Fruit fly (Drosophila melanogaster): ENCODE results near the gene CycG.
A peak's percentile ranks its signal among the peaks of the same experiment; 100 is the strongest.

CycG gene

DNA sequence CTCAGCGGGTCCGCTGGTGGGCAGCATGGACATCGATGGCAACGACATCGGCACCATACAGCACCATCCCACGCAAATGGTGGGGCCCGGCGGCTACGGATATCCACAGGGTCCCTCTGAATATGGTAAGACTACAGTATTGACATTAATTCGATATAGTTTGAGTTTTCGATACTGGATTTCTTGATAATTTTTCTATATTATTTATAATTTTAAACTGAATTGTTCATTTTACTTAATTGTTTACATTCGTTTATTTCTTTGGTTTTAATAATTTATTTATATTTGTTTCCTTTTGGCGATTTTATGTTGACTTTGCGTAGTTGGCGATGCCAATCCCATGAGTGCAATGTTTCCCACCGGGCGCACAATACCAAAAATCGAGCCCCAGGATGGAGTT lies at the start of gene CycG:
Gene CycG (minus strand): TSS at position 101 of the 400 bp plus-strand sequence.
- no peak for TF ChIP-seq CTCF (optimal IDR thresholded peaks at IDR 0.05)
- no peak for TF ChIP-seq CG8478 (optimal IDR thresholded peaks at IDR 0.05)

DNA sequence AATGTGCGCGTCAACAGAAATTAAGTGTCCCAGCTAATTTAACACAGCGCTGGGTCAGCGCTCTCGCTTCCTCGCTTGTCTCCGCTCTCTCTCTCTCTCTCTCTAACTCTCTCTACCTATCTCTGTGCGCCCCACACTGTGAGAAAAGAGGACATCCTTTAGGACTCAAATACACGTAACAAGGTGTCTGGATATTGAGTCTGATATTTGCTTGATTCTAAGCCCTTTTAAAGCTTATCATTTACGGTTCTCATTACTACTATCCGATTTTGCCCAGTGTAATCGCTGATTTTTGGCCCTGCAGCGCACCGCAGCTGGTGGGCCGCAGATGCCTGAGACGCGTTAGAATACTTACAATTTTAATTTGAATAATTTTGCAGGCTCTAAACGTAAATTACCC lies 24.0 kb upstream of the CycG start:
- TF ChIP-seq CTCF (optimal IDR thresholded peaks at IDR 0.05) (no peak), CG8478 (optimal IDR thresholded peaks at IDR 0.05) (no peak)

DNA sequence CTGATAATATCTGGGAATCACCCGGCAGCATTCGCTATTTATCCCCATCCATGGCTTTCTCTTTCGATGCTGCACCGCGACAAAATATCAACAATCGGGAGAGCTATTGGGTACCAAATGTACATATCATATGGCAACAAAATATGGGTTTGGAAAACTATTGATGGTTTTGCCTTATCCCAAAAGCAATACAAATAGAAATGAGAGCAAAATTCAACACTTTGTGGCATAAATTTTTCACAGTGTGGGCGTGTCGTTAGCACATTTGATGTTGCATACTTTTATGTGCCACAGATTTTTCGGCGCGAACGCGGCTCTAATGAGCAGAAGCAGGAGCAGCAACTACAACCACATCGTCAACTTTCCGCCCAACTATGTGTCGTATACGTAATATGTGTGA lies 19.9 kb upstream of the CycG start:
- TF ChIP-seq CG8478 (optimal IDR thresholded peaks at IDR 0.05) (no peak), CTCF (optimal IDR thresholded peaks at IDR 0.05) (no peak)

DNA sequence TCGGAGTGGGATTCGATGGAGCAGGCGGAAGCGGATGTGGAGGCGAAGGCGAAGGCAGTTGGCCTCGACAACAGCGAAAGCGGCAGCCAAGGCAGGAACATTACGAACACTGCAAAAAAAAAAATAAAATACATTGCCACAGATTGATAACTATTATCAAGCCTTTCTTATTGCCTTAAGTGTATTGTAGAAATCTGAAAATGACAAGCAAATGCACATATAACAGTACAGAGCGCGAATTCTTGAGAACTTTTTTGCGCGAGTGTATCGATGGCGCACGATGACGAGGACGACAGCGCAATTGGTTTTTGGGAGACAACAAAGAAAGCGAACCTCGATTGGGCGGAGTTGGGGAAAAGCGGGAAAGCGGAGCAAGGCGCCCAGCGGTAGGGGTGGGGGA lies 17.9 kb upstream of the CycG start:
- TF ChIP-seq CTCF (optimal IDR thresholded peaks at IDR 0.05) (no peak), CG8478 (optimal IDR thresholded peaks at IDR 0.05) (no peak)

DNA sequence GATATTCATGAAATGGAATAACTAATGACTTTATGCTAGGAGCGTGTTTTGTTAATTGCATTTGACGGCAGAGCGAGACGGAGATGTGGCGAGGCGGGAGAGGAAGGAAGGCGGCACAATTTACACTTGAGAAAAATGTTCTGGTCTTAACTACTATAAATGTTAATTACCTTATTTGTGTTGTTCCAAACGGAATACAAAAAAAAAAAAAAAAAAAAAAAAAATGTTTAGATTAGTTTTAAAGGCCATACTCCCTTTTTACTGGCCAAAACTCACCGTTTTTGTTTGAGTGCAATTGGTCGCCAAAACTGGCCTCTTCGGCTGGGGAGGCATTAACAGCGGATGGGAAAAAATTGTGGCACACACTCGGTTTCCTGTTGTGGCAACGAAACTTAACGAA lies 14.7 kb upstream of the CycG start:
- TF ChIP-seq CTCF (optimal IDR thresholded peaks at IDR 0.05) (no peak), CG8478 (optimal IDR thresholded peaks at IDR 0.05) (no peak)

DNA sequence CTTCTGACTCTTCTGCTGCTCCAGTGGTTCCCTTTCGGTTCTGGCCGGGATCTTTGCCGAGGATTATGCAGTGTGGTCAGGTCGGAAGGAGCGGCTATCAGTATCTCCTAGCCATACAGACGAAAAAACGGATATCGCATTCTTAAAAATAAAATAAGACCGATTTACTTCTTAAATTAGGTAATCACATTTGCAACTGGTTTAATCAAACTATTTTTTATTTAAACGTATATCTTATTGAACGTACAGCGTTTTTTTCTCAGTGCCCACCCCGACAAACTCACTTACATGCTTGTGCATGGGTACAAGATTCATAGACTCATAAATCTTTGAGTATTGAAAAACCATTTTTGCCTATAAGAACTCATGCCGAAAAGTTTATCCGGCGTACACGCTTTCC lies 13.8 kb upstream of the CycG start:
- no peak for TF ChIP-seq CG8478 (optimal IDR thresholded peaks at IDR 0.05)
- TF ChIP-seq CTCF (optimal IDR thresholded peaks at IDR 0.05) = no peak

DNA sequence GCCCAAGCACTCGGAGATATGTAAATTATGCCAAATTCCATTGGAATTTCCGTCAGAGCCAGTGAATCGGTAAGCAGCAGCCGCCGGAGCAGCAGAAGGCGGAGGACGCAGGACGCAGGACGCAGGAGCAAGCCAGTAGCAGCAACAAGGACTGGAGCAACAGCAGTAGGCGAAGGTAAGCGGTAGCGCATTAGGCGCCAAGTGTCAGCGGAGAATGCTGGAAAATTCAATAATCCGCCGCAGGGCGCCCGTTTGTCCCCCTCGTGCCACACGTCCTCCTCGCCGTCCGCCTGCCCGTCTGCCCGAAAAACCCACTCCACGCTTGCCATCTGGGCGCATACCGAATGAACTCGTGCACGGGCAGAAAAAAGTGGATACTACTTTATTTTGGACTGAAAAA lies 10.2 kb upstream of the CycG start:
- TF ChIP-seq CG8478 (optimal IDR thresholded peaks at IDR 0.05) = no peak
- no peak for TF ChIP-seq CTCF (optimal IDR thresholded peaks at IDR 0.05)

DNA sequence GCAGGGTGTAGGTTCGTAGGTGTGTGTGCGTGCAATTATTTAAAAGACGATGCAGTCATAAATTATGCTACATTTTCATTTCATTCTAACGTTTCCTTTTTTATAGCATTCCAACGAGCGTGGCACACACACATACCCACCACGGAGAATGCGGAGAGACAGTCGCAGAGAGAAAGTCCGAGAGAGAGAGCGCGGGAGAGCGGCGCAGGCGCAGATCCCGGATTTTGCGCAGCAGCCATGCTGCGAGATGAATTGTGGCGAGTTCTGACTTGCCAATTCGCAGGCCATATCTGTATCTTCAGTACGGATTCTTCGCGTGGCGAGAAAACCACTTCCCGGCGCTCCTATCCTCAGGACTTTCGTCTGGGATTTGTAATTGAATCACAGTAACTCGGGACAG lies 9.3 kb upstream of the CycG start, which contains the start of gene kek6:
Gene kek6 (plus strand): TSS at position 323 of the 400 bp plus-strand sequence.
- TF ChIP-seq CG8478 (optimal IDR thresholded peaks at IDR 0.05) = no peak
- TF ChIP-seq CTCF (optimal IDR thresholded peaks at IDR 0.05) = no peak

DNA sequence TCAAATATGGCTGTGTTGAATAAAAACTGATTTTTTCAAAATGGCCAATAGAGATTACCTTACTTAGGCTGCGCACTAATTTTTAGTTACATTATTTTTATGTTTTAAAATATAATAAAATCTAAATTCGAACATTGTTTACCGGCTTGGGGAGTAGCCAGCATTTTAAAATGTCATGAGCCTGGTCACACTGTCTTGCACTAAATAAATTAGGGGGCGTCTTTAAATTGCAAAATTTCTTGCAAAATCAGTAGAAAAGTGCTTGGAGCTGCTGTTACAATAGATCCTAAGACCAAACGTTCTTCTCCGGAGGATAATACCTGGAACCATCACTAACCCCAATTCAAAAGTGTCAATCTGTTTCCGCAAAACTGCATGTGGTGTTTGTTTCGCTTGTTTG lies 5.3 kb upstream of the CycG start, which contains the start of gene pasha:
Gene pasha (plus strand): TSS at position 177 of the 400 bp plus-strand sequence.
- TF ChIP-seq CG8478 (optimal IDR thresholded peaks at IDR 0.05) (no peak), CTCF (optimal IDR thresholded peaks at IDR 0.05) (no peak)

DNA sequence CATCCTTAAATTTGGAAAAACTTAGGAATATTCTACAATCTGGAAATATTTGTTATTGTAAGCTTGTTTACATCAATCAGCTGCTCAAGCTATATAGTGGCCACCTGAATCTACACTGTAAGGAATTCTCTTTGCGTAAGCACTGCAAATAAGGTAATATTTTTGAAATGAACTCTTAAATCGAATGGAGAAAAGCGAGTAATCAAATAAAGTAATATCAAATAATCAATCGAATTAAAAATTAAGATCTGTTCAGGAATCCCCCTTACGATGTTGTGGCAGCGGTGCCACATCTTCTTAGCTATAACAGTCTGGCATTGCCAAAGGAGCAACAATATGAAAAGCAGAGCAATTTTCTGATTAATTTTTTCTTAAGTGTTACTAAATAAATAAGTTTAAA lies 3.5 kb upstream of the CycG start, which contains the start of the genes Mnat9 and CG1792:
Gene Mnat9 (minus strand): TSS at position 160 of the 400 bp plus-strand sequence.
Gene CG1792 (plus strand): TSS at position 303 of the 400 bp plus-strand sequence.
- TF ChIP-seq CG8478 (optimal IDR thresholded peaks at IDR 0.05) (no peak), CTCF (optimal IDR thresholded peaks at IDR 0.05) (no peak)

DNA sequence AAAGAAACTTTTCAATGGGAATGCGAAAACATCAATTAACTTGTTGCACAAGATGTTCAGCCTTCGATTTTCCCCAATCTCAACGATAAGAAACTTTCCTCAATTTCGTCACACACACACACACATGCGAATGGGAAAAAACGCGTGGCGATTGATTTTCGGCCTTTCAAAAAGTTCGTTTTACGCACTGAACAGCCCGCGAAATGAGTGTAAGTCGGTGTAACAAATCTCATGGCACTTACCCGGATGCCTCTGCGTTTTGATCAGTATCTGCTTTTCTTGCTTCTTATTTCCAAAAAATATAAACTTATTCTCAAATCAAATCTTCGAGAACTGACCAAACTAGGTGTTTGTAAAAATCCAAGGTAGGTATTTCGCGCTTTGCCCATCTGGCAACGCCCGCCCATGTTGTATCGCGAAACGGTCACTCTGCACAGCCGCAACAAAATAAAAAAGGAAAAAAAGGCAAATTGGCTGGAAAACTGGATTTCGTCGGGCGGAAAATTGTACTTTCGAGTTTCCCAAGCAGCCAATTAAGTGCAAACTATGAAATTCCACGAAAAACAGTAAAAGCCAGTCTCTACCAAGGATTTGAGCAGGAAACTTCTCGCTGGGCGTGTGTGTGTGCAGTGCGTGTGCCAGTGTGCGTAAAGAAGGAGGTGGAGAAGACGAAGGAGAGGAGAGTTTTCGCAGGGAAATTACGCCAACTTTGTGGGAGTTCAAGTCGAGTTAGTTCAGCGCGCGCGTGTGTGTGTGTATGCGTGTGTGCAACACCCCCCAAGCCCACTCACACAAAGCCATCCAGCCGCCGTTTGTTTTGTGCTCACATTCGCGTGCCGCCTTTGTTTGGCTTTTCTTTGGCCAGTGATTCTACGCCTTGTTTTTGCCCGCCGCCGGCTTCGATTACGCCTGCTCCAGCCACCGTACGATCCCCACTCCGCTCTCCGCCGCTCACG lies 1.5 kb downstream of the CycG start, which contains the start of gene Med:
Gene Med (plus strand): TSS at position 408 of the 956 bp plus-strand sequence.
- TF ChIP-seq CG8478 (optimal IDR thresholded peaks at IDR 0.05) (no peak), CTCF (optimal IDR thresholded peaks at IDR 0.05) (no peak)

DNA sequence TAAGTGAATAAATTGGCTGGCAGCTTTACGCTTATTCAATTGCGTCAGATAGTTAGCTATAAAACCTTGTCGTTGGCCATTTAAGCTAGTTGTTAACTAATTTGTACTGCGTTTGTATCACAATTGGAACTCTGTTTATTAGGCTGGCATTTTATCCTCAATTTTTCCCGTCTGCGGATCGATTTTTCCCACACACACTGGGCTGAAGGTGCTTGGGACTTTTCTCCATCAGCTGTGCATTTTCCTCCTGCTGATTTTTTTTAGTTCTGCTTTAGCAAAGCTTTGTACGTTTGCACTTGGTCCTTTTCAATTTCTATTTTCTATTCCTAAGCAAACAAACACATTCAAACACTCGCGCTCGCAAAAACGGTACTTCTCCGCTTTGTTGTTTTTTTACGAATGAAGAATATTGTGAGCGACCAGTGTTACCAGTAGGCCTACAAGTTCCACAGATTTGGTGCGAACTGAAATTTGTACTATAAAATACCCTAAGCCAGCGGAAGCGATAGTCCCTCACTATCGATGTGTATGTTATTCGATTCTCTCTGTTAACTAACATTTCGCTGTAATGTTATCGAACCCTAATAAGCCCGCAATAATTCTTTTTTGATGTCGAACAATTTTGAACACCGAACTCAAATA lies 2.9 kb downstream of the CycG start:
- TF ChIP-seq CG8478 (optimal IDR thresholded peaks at IDR 0.05) = no peak
- TF ChIP-seq CTCF (optimal IDR thresholded peaks at IDR 0.05) = peak in 1 of 2 experiments; percentile 29

DNA sequence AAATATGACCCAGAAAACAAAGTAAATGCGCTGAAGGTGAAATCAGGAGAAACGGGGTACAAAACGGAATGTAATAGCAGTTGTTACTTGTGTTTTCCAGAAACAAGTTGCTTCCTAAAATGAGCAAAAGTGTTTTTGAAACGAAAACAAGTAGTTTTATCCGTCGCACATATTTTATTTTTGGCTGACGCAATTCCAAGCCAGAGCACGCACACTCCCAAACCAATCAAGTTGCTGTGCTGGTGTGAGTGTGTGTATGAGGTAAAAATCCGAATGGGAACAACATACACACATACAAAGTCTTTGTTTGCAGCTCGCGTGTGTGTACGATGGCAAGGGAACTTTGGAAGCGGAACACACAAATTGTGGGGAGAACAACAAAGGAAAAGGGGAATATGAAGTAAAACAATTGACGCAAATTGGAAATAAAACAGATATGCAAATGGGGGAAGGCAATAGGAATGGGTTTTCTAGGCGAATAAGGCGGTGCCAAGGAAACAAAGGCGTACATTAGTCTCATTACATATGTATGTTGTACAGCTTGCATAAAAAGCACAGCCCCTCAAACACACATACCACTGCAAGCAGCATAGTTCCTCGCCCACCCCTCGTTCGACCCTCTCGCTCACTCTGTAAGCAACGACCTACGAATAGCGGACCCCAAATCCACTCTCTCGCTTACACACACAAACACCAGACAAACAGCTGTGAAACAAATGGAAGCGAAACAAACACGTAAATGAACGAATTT lies 3.9 kb downstream of the CycG start:
- TF ChIP-seq CG8478 (optimal IDR thresholded peaks at IDR 0.05) = peak; percentile 67
- no peak for TF ChIP-seq CTCF (optimal IDR thresholded peaks at IDR 0.05)

DNA sequence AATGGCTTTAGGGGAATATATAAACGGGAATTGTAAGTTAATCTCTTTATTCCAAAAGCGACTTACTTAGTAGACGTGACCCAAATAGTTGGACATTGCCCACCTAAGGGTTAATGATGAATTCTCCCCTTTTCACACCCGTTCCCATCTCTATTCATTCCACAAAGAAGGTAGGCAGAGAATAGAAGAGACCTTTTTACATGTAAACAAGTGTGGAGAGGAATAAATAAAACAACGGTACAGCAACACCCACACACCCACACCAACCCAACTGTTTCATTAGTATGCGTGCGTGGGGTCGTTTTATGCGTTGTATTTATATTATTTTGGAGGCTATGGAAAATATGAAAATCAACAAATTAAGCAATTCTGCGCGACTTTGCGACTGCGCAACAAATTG lies 4.4 kb downstream of the CycG start:
- no peak for TF ChIP-seq CTCF (optimal IDR thresholded peaks at IDR 0.05)

DNA sequence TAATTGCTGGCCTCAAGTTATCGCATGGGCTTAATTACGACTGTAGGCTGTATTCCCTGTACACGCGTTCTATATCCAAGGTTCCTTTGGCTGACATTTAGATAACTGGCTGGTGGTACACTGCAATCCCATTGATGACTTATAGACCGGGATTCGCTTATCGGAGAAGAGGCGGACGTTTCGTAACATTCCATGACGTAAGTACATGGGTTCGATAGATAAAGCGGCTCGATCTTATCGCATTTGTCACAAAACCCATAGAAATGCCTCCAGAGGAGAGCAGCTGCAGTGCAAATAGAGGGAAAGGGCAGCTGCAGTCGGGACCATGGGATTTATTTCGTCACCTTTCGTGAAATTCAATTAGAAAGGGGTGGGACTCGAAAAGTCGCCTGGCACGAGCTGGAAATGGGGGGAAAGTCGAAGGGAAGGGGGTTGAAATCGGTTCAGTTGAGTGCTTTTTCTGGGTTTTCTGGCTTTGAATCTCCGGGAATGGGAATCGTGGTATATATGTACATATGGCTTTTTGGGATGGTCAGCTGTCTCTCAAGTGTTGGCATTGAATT lies 5.1 kb downstream of the CycG start:
- TF ChIP-seq CG8478 (optimal IDR thresholded peaks at IDR 0.05) = no peak

Measured in S2 (cell line).